Worm (Caenorhabditis elegans) whole organism, early embryonic: ENCODE data around the gene dylt-3.

ENCODE experiments used
- ceh-36 ChIP-seq: sonication (generic microtip); optimal IDR thresholded peaks from 2 replicates; lab custom pipeline; 2016; ENCODE audit warnings: missing genetic modification characterization, inconsistent platforms, missing compliant biosample characterization
- flt-1 ChIP-seq: fragments of 200-800 bp; sonication (Bioruptor generic); IDR thresholded peaks from 2 replicates; pipeline ENCODE4 v1.3.6; 2022; ENCODE audit warnings: missing genetic modification characterization, missing compliant biosample characterization
- scrt-1 ChIP-seq: fragments of 200-800 bp; sonication (Bioruptor generic); IDR thresholded peaks from 2 replicates; pipeline ENCODE4 v1.3.6; 2022; ENCODE audit warnings: missing genetic modification characterization, missing compliant biosample characterization

- no peak for TF ChIP-seq ceh-36
- no peak for TF ChIP-seq flt-1 (GFP tag; lab: Robert Waterston, UW)
- no peak for TF ChIP-seq scrt-1 (GFP tag; lab: Robert Waterston, UW)
Measured at ce11 chrII:8174148-8174547, 7.4 kb upstream of the dylt-3 start.
